Worm (Caenorhabditis elegans) whole organism, midembryonic: ENCODE data around the gene dep-1.

Source experiments
- flt-1 ChIP-seq: fragments of 200-800 bp; sonication (Bioruptor generic); IDR thresholded peaks from 2 replicates; pipeline ENCODE4 v1.3.6; 2022; ENCODE audit warnings: missing genetic modification characterization, missing compliant biosample characterization
- med-1 ChIP-seq: sonication (generic microtip); optimal IDR thresholded peaks from 2 replicates; lab custom pipeline; 2017; ENCODE audit warnings: missing genetic modification characterization, mild to moderate bottlenecking, missing compliant biosample characterization, antibody characterized with exemption, missing genetic modification reagents; ENCODE audit not compliant: insufficient read depth
- ztf-23 ChIP-seq: fragments of 200-800 bp; sonication (Bioruptor generic); IDR thresholded peaks from 2 replicates; pipeline ENCODE4 v1.3.6; 2022; ENCODE audit warnings: missing genetic modification reagents, missing genetic modification characterization, missing compliant biosample characterization
- ztf-29 ChIP-seq: fragments of 200-800 bp; sonication (Bioruptor generic); IDR thresholded peaks from 2 replicates; pipeline ENCODE4 v1.3.6; 2022; ENCODE audit warnings: missing genetic modification reagents, missing genetic modification characterization, missing compliant biosample characterization

DNA sequence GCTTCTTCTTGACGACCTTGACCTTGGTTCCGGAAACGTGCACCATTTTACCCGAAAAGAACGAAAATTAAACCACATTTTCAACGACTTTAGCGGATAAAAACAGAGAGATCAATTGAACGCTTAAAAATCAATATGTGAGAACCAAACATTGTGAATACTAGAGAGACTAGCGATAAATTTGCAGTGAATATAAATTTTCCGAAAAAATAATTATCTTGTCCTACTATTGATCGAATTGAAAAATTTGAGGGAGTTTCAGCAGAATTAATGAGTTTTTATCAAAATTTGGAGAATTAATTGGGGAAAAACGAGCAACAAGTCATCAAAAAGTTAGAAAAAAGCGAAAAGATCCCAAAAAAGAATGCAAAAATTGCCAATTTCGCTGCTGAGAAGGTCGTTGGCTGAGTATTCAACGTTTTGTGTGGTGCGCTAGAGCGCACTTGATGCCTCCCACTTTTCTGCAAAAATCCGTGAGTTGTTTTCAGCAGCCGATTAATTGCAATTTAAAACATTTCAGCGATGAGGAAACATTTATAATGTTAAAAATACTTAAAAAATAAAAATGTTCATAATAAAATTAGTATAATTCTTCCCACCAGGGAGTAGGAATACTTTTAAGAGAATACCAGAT, 37.6 kb upstream of the dep-1 start, which contains the start of gene rpl-32:
- 0 out of 2 replicates have a peak, but pooled peaks have one; percentile 53 for TF ChIP-seq flt-1 (GFP tag; lab: Robert Waterston, UW)
- TF ChIP-seq med-1: no peak
- TF ChIP-seq ztf-29 (GFP tag; lab: Robert Waterston, UW): no peak
- TF ChIP-seq ztf-23: no peak
